Fruit fly (Drosophila melanogaster): ENCODE results near the gene CG5180.
A peak's percentile ranks its signal among the peaks of the same experiment; 100 is the strongest.

The CG5180 gene

dm6 chr3R:20560668-20561226, 3.0 kb downstream of the CG5180 start, which contains the start of gene CG5191:
Gene CG5191, plus strand, starts transcription at chr3R:20560865.
- TF ChIP-seq CG34367 (tag; optimal IDR thresholded peaks at IDR 0.05), result no peak
- TF ChIP-seq CG12605 (GFP tag; IDR thresholded peaks at IDR 0.05), result no peak
- TF ChIP-seq Ets98B (GFP tag; IDR thresholded peaks at IDR 0.05), result peak; percentile 32; the same call in 1 of the 2 replicates
- no peak for TF ChIP-seq CG8159 (tag; optimal IDR thresholded peaks at IDR 0.05)
- TF ChIP-seq CG8301 (tag; optimal IDR thresholded peaks at IDR 0.05), result no peak
- peak; percentile 11 for TF ChIP-seq CG14655 (GFP tag; optimal IDR thresholded peaks at IDR 0.05)
- TF ChIP-seq rn (GFP tag; IDR thresholded peaks at IDR 0.05), result no peak
- no peak for TF ChIP-seq CG15710 (tag; optimal IDR thresholded peaks at IDR 0.05)
- TF ChIP-seq Snoo (tag; optimal IDR thresholded peaks at IDR 0.05), result no peak
- peak; percentile 33 for TF ChIP-seq EcR (GFP tag; optimal IDR thresholded peaks at IDR 0.05)

- peak; percentile 85 for TF ChIP-seq EcR (GFP tag; optimal IDR thresholded peaks at IDR 0.05)
- peak; percentile 33 for TF ChIP-seq Pif1A (GFP tag; optimal IDR thresholded peaks at IDR 0.05)
- TF ChIP-seq CG13204 (GFP tag; optimal IDR thresholded peaks at IDR 0.05), result peak; percentile 2
- TF ChIP-seq CG32121 (GFP tag; IDR thresholded peaks at IDR 0.05), result no peak
- TF ChIP-seq CG12605 (GFP tag; IDR thresholded peaks at IDR 0.05), result 0 out of 2 replicates have a peak, but pooled peaks have one; percentile 26
- no peak for TF ChIP-seq CG10348 (GFP tag; IDR thresholded peaks at IDR 0.05)
- TF ChIP-seq CG8159 (tag; optimal IDR thresholded peaks at IDR 0.05), result peak; percentile 9
- TF ChIP-seq fd96Ca (GFP tag; IDR thresholded peaks at IDR 0.05), result no peak
- no peak for TF ChIP-seq Snoo (tag; optimal IDR thresholded peaks at IDR 0.05)
- 0 out of 3 replicates have a peak, but pooled peaks have one; percentile 19 for TF ChIP-seq CG4496 (GFP tag; IDR thresholded peaks at IDR 0.05)
- TF ChIP-seq CG15710 (tag; optimal IDR thresholded peaks at IDR 0.05), result peak; percentile 19
These were observed 6.2 kb downstream of the CG5180 start, which contains the start of gene CG10877 for dm6 chr3R:20563830-20564421. Gene CG10877, minus strand, starts transcription at chr3R:20564067.

DNA sequence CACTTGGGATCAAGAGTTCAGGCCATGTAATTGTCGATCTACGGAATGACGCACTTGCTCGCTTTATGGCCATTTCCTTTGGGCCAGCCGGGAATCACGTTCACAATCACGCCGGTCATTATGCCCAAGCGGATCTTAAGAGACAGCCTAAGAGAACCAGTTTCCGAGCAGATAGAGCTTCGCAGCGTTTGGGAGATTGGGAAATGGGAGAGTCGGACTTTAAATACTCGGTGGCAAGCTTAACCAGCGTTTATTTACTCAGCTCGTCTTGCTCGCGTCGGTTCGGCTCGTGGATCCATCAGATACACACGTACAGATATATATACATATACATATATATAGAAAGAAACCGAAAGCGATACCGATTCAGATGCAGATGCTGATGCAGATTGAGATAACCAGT, 7.8 kb downstream of the CG5180 start:
- TF ChIP-seq CG14655 (GFP tag; optimal IDR thresholded peaks at IDR 0.05) (peak; percentile 16), EcR (GFP tag; optimal IDR thresholded peaks at IDR 0.05) (peak; percentile 54), CG32121 (GFP tag; IDR thresholded peaks at IDR 0.05) (0 out of 2 replicates have a peak, but pooled peaks have one; percentile 23), CG17806 (tag; optimal IDR thresholded peaks at IDR 0.05) (no peak), CG13204 (GFP tag; optimal IDR thresholded peaks at IDR 0.05) (no peak), Ets98B (GFP tag; IDR thresholded peaks at IDR 0.05) (peak; percentile 54; the same call in 1 of the 2 replicates), CG8159 (tag; optimal IDR thresholded peaks at IDR 0.05) (no peak), D1 (tag; optimal IDR thresholded peaks at IDR 0.05) (no peak), CG4496 (GFP tag; IDR thresholded peaks at IDR 0.05) (0 out of 3 replicates have a peak, but pooled peaks have one; percentile 30), Pif1A (GFP tag; optimal IDR thresholded peaks at IDR 0.05) (peak; percentile 21), Pif1B (GFP tag; optimal IDR thresholded peaks at IDR 0.05) (peak; percentile 68), Snoo (tag; optimal IDR thresholded peaks at IDR 0.05) (peak; percentile 18)

- TF ChIP-seq fd96Ca (GFP tag; IDR thresholded peaks at IDR 0.05) (no peak), CG4496 (GFP tag; IDR thresholded peaks at IDR 0.05) (0 out of 3 replicates have a peak, but pooled peaks have one; percentile 7), D1 (tag; optimal IDR thresholded peaks at IDR 0.05) (no peak), EcR (GFP tag; optimal IDR thresholded peaks at IDR 0.05) (peak; percentile 39), rn (GFP tag; IDR thresholded peaks at IDR 0.05) (no peak), Pif1B (GFP tag; optimal IDR thresholded peaks at IDR 0.05) (no peak)
These were observed 9.9 kb downstream of the CG5180 start for dm6 chr3R:20567507-20568222.

DNA sequence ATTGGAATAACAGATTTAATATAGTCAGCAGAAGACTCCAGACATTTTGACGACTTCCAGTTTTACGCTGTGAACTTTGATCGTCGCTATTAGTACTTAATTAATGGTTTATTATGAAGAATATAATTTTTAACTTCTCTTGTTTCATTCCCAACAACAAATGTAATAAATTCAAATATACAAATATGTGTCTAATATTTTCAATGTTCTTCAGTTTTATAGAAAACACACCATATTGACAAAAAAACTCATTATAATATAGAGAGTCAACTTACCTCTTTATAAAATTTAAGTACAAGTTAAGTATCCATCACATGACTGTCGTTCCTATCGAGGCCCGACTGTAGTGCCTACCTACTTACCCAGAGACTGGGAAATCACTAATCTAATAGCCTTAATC, 15.6 kb downstream of the CG5180 start:
- TF ChIP-seq CG34367 (tag; optimal IDR thresholded peaks at IDR 0.05) (no peak), gl (tag; optimal IDR thresholded peaks at IDR 0.05) (no peak), CG10348 (GFP tag; IDR thresholded peaks at IDR 0.05) (no peak), Snoo (tag; optimal IDR thresholded peaks at IDR 0.05) (no peak), CG4496 (GFP tag; IDR thresholded peaks at IDR 0.05) (no peak), Pif1A (GFP tag; optimal IDR thresholded peaks at IDR 0.05) (no peak), D1 (tag; optimal IDR thresholded peaks at IDR 0.05) (no peak), Ets98B (GFP tag; IDR thresholded peaks at IDR 0.05) (no peak)

dm6 chr3R:20574535-20574980, 16.8 kb downstream of the CG5180 start:
- TF ChIP-seq CG15710 (tag; optimal IDR thresholded peaks at IDR 0.05), result no peak
- no peak for TF ChIP-seq CG17806 (tag; optimal IDR thresholded peaks at IDR 0.05)

DNA sequence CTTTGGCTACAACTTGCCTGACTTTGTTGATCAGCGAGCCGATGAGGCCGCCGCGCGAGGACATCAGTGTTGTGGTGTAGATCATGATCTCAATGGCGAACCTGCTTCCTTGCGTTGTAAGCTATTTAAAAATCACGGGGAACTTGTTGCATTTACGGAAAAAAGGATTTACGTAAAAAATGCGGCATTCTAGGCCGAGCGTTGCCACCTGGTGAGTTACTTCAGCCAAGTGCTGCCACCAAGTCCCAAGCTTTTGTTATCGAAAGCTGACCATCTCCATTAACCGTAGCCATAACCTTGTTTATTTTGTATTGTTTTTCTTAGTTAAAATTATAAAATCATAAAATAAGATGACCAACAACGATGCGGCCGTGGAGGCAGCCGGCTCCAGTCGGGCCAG, 19.1 kb downstream of the CG5180 start, which contains the start of the genes TFAM and CG5412:
Gene TFAM (minus strand): TSS at position 222 of the 400 bp plus-strand sequence.
Gene CG5412 (plus strand): TSS at position 265 of the 400 bp plus-strand sequence.
- no peak for TF ChIP-seq fd96Ca (GFP tag; IDR thresholded peaks at IDR 0.05)
- no peak for TF ChIP-seq CG8301 (tag; optimal IDR thresholded peaks at IDR 0.05)
- TF ChIP-seq rn (GFP tag; IDR thresholded peaks at IDR 0.05), result no peak
- no peak for TF ChIP-seq Pif1B (GFP tag; optimal IDR thresholded peaks at IDR 0.05)
- TF ChIP-seq CG34367 (tag; optimal IDR thresholded peaks at IDR 0.05), result no peak
- TF ChIP-seq CG9948 (tag; optimal IDR thresholded peaks at IDR 0.05), result no peak
- peak; percentile 64 for TF ChIP-seq EcR (GFP tag; optimal IDR thresholded peaks at IDR 0.05)

Data from whole organism, pupa.